Worm (Caenorhabditis elegans) whole organism, midembryonic: Measurements from ENCODE around the gene lgc-48.

Experiments used
- T22C8.4 ChIP-seq: fragments of 200-800 bp; sonication (Bioruptor generic); IDR thresholded peaks from 2 replicates; pipeline ENCODE4 v1.3.6; 2022; ENCODE audit warnings: missing genetic modification characterization, missing compliant biosample characterization
- cog-1 ChIP-seq: sonication (generic microtip); optimal IDR thresholded peaks from 2 replicates; lab custom pipeline; 2016; ENCODE audit warnings: missing genetic modification characterization, missing compliant biosample characterization
- flt-1 ChIP-seq: fragments of 200-800 bp; sonication (Bioruptor generic); IDR thresholded peaks from 2 replicates; pipeline ENCODE4 v1.3.6; 2022; ENCODE audit warnings: missing genetic modification characterization, missing compliant biosample characterization
- klf-2 ChIP-seq: fragments of 200-800 bp; sonication (Bioruptor generic); conservative IDR thresholded peaks from 2 replicates; pipeline ENCODE4 v1.3.6; 2022; ENCODE audit warnings: missing genetic modification reagents, missing genetic modification characterization, missing compliant biosample characterization
- ref-1 ChIP-seq: fragments of 200-800 bp; sonication (Bioruptor generic); conservative IDR thresholded peaks from 2 replicates; pipeline ENCODE4 v1.3.6; 2022; ENCODE audit warnings: missing genetic modification reagents, missing genetic modification characterization, missing compliant biosample characterization
- ztf-23 ChIP-seq: fragments of 200-800 bp; sonication (Bioruptor generic); IDR thresholded peaks from 2 replicates; pipeline ENCODE4 v1.3.6; 2022; ENCODE audit warnings: missing genetic modification reagents, missing genetic modification characterization, missing compliant biosample characterization
- ztf-29 ChIP-seq: fragments of 200-800 bp; sonication (Bioruptor generic); IDR thresholded peaks from 2 replicates; pipeline ENCODE4 v1.3.6; 2022; ENCODE audit warnings: missing genetic modification reagents, missing genetic modification characterization, missing compliant biosample characterization

DNA sequence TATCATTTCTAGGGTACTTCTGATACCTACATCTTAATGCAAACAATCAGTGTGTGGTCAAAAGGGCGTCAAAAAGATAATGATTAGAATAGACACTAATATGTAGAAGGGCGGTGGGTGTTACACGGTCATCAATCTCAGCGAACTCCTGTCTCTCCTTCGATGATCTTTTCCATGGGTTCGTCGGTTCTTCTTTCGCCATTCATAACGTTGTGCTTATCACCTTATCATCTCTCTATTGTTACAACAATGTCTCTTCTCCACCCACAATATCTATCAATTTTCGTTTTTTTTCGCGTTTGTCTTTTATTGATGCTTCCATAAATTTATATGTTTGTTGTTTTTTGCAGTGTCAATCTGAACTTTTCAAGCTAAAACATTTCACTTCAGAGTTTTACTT, 38.6 kb upstream of the lgc-48 start, which contains the start of gene ceh-79:
- TF ChIP-seq T22C8.4 (no peak), flt-1 (GFP tag; lab: Robert Waterston, UW) (no peak), ztf-29 (GFP tag; lab: Robert Waterston, UW) (no peak), ztf-23 (GFP tag; lab: Robert Waterston, UW) (no peak), klf-2 (no peak), cog-1 (tag; lab: Kevin White, UChicago) (no peak), ref-1 (no peak)
